Worm (Caenorhabditis elegans): Measurements from ENCODE around the gene F52B10.3.

F52B10.3 gene

ce11 chrX:2862372-2862771 lies 35.8 kb downstream of the F52B10.3 start, which contains the start of gene comt-1:
Gene comt-1, minus strand, starts transcription at chrX:2862472.
- TF ChIP-seq blmp-1 (tag; optimal IDR thresholded peaks at IDR 0.05; ENCODE audit: insufficient read depth), result no peak
- TF ChIP-seq peb-1 (tag; optimal IDR thresholded peaks at IDR 0.05), result no peak
- no peak for TF ChIP-seq sma-9 (GFP tag; optimal IDR thresholded peaks at IDR 0.05)
- no peak for TF ChIP-seq sma-9 (tag; optimal IDR thresholded peaks at IDR 0.05)
- TF ChIP-seq nhr-25 (tag; optimal IDR thresholded peaks at IDR 0.05), result no peak
- no peak for TF ChIP-seq R02D3.7 (tag; optimal IDR thresholded peaks at IDR 0.05)
- TF ChIP-seq nhr-11 (tag; optimal IDR thresholded peaks at IDR 0.05), result no peak
- TF ChIP-seq nhr-237 (tag; optimal IDR thresholded peaks at IDR 0.05), result no peak
- no peak for TF ChIP-seq ceh-82 (tag; optimal IDR thresholded peaks at IDR 0.05)
- TF ChIP-seq mdl-1 (tag; optimal IDR thresholded peaks at IDR 0.05), result no peak
- TF ChIP-seq elt-1 (tag; optimal IDR thresholded peaks at IDR 0.05), result no peak
- TF ChIP-seq sma-3 (GFP tag; optimal IDR thresholded peaks at IDR 0.05), result no peak
- no peak for TF ChIP-seq F13H6.1 (tag; optimal IDR thresholded peaks at IDR 0.05)
- TF ChIP-seq lin-11 (tag; optimal IDR thresholded peaks at IDR 0.05), result no peak
- no peak for TF ChIP-seq lin-13 (GFP tag; optimal IDR thresholded peaks at IDR 0.05)
- TF ChIP-seq nhr-21 (tag; optimal IDR thresholded peaks at IDR 0.05), result no peak
- no peak for TF ChIP-seq lin-39 (tag; optimal IDR thresholded peaks at IDR 0.05)
- TF ChIP-seq mab-5 (tag; optimal IDR thresholded peaks at IDR 0.05), result no peak
- TF ChIP-seq alr-1 (tag; optimal IDR thresholded peaks at IDR 0.05), result no peak

ce11 chrX:2858380-2858779 lies 39.8 kb downstream of the F52B10.3 start:
- TF ChIP-seq C34F6.9 (tag; optimal IDR thresholded peaks at IDR 0.05) (peak; percentile 7), mdl-1 (tag; optimal IDR thresholded peaks at IDR 0.05) (no peak), blmp-1 (tag; optimal IDR thresholded peaks at IDR 0.05; ENCODE audit: insufficient read depth) (peak; percentile 21), sma-3 (GFP tag; optimal IDR thresholded peaks at IDR 0.05) (peak; percentile 49), nhr-25 (tag; optimal IDR thresholded peaks at IDR 0.05) (peak; percentile 89), crh-2 (tag; optimal IDR thresholded peaks at IDR 0.05) (peak; percentile 8), Y55F3AM.14 (GFP tag; optimal IDR thresholded peaks at IDR 0.05) (no peak), sma-9 (GFP tag; optimal IDR thresholded peaks at IDR 0.05) (peak; percentile 37), sma-9 (tag; optimal IDR thresholded peaks at IDR 0.05) (no peak), sem-4 (tag; optimal IDR thresholded peaks at IDR 0.05) (no peak), F13H6.1 (tag; optimal IDR thresholded peaks at IDR 0.05) (no peak), gmeb-1 (tag; optimal IDR thresholded peaks at IDR 0.05) (peak; percentile 6), lsy-2 (tag; optimal IDR thresholded peaks at IDR 0.05) (peak in 1 of 2 experiments; percentile 14)

ce11 chrX:2857070-2857825 lies 40.9 kb downstream of the F52B10.3 start, which contains the start of gene tra-4:
Gene tra-4, minus strand, starts transcription at chrX:2857603.
- TF ChIP-seq C34F6.9 (tag; optimal IDR thresholded peaks at IDR 0.05), result peak; percentile 15
- no peak for TF ChIP-seq skn-1 (tag; optimal IDR thresholded peaks at IDR 0.05)
- peak; percentile 36 for TF ChIP-seq lin-13 (GFP tag; optimal IDR thresholded peaks at IDR 0.05)
- TF ChIP-seq unc-55 (GFP tag; optimal IDR thresholded peaks at IDR 0.05), result peak; percentile 51
- TF ChIP-seq peb-1 (tag; optimal IDR thresholded peaks at IDR 0.05), result no peak
- TF ChIP-seq sma-9 (GFP tag; optimal IDR thresholded peaks at IDR 0.05), result peak; percentile 44
- no peak for TF ChIP-seq sma-9 (tag; optimal IDR thresholded peaks at IDR 0.05)
- TF ChIP-seq lsy-2 (tag; optimal IDR thresholded peaks at IDR 0.05), result peak in 1 of 2 experiments; percentile 26
- TF ChIP-seq nhr-25 (tag; optimal IDR thresholded peaks at IDR 0.05), result peak; percentile 80

ce11 chrX:2853963-2854362 lies 44.2 kb downstream of the F52B10.3 start:
- TF ChIP-seq R02D3.7 (tag; optimal IDR thresholded peaks at IDR 0.05) (no peak), lsy-2 (tag; optimal IDR thresholded peaks at IDR 0.05) (peak in 1 of 2 experiments; percentile 0), sem-4 (tag; optimal IDR thresholded peaks at IDR 0.05) (no peak), elt-3 (tag; optimal IDR thresholded peaks at IDR 0.05) (no peak), lin-13 (GFP tag; optimal IDR thresholded peaks at IDR 0.05) (no peak), mdl-1 (tag; optimal IDR thresholded peaks at IDR 0.05) (no peak), aly-2 (tag; optimal IDR thresholded peaks at IDR 0.05) (no peak)

- peak; percentile 63 for TF ChIP-seq egl-27 (tag; optimal IDR thresholded peaks at IDR 0.05)
- TF ChIP-seq mdl-1 (tag; optimal IDR thresholded peaks at IDR 0.05), result peak; percentile 26 to 74
- TF ChIP-seq nhr-23 (tag; optimal IDR thresholded peaks at IDR 0.05), result no peak
- TF ChIP-seq ZK546.5 (tag; optimal IDR thresholded peaks at IDR 0.05), result no peak
- TF ChIP-seq unc-62 (GFP tag; optimal IDR thresholded peaks at IDR 0.05), result no peak
- TF ChIP-seq lsy-2 (tag; optimal IDR thresholded peaks at IDR 0.05), result peak; percentile 56 to 75
- peak; percentile 73 for TF ChIP-seq blmp-1 (tag; optimal IDR thresholded peaks at IDR 0.05; ENCODE audit: insufficient read depth)
- no peak for TF ChIP-seq nhr-237 (tag; optimal IDR thresholded peaks at IDR 0.05)
- TF ChIP-seq mab-5 (tag; optimal IDR thresholded peaks at IDR 0.05), result peak; percentile 67
- peak; percentile 73 for TF ChIP-seq zag-1 (tag; optimal IDR thresholded peaks at IDR 0.05)
- peak; percentile 88 for TF ChIP-seq Y55F3AM.14 (GFP tag; optimal IDR thresholded peaks at IDR 0.05)
- no peak for TF ChIP-seq mbf-1 (tag; optimal IDR thresholded peaks at IDR 0.05)
- TF ChIP-seq unc-55 (GFP tag; optimal IDR thresholded peaks at IDR 0.05), result peak; percentile 87
- TF ChIP-seq ama-1 (optimal IDR thresholded peaks at IDR 0.05), result no peak
- no peak for TF ChIP-seq nhr-11 (tag; optimal IDR thresholded peaks at IDR 0.05)
- TF ChIP-seq ztf-4 (tag; optimal IDR thresholded peaks at IDR 0.05), result peak; percentile 26
- no peak for TF ChIP-seq unc-39 (tag; optimal IDR thresholded peaks at IDR 0.05)
- TF ChIP-seq snpc-4 (tag; optimal IDR thresholded peaks at IDR 0.05), result peak; percentile 36
- no peak for TF ChIP-seq R02D3.7 (tag; optimal IDR thresholded peaks at IDR 0.05)
- no peak for TF ChIP-seq elt-1 (tag; optimal IDR thresholded peaks at IDR 0.05)
- peak; percentile 65 for TF ChIP-seq nhr-6 (tag; optimal IDR thresholded peaks at IDR 0.05)
- peak; percentile 86 for TF ChIP-seq sma-9 (GFP tag; optimal IDR thresholded peaks at IDR 0.05)
- no peak for TF ChIP-seq sma-9 (tag; optimal IDR thresholded peaks at IDR 0.05)
These were observed 45.7 kb downstream of the F52B10.3 start, which contains the start of gene kin-29 for ce11 chrX:2852388-2852908. Gene kin-29, minus strand, starts transcription at chrX:2852438.
